Worm (Caenorhabditis elegans) whole organism, L3 larva: ENCODE measurements around the gene sftb-6.

Source experiments
- aly-2 ChIP-seq: fragments of 150-350 bp; optimal IDR thresholded peaks from 2 replicates; lab custom pipeline; 2014; ENCODE audit warnings: missing biosample characterization, missing genetic modification characterization
- ama-1 ChIP-seq: fragments of 150-350 bp; optimal IDR thresholded peaks from 2 replicates; lab custom pipeline; 2018
- ceh-16 ChIP-seq: sonication (generic microtip); optimal IDR thresholded peaks from 2 replicates; lab custom pipeline; 2017; ENCODE audit warnings: missing biosample characterization, missing genetic modification characterization
- ceh-28 ChIP-seq: fragments of 150-350 bp; optimal IDR thresholded peaks from 2 replicates; lab custom pipeline; 2014; ENCODE audit warnings: missing biosample characterization, missing genetic modification reagents, missing genetic modification characterization
- ceh-9 ChIP-seq: sonication (generic microtip); optimal IDR thresholded peaks from 2 replicates; lab custom pipeline; 2018; ENCODE audit warnings: missing biosample characterization, missing genetic modification characterization
- daf-12 ChIP-seq: fragments of 150-350 bp; optimal IDR thresholded peaks from 2 replicates; lab custom pipeline; 2014; ENCODE audit warnings: missing biosample characterization, missing genetic modification reagents, missing genetic modification characterization
- egl-27 ChIP-seq: sonication (generic microtip); optimal IDR thresholded peaks from 4 replicates; lab custom pipeline; 2017; ENCODE audit warnings: missing biosample characterization, missing genetic modification reagents, missing genetic modification characterization
- egl-5 ChIP-seq: fragments of 150-350 bp; optimal IDR thresholded peaks from 2 replicates; lab custom pipeline; 2017; ENCODE audit warnings: missing biosample characterization, missing genetic modification reagents, missing genetic modification characterization, inconsistent platforms
- elt-1 ChIP-seq: fragments of 150-350 bp; optimal IDR thresholded peaks from 2 replicates; lab custom pipeline; 2014; ENCODE audit warnings: missing biosample characterization, missing genetic modification characterization
- elt-3 ChIP-seq, 3 experiments: fragments of 150-350 bp in 1 of 3; sonication (generic microtip) in 2 of 3; optimal IDR thresholded peaks; 2 replicates in 2 of 3; 4 replicates in 1 of 3; lab custom pipeline; 2014 to 2017; ENCODE audit warnings: missing biosample characterization in 3 of 3, missing genetic modification characterization in 3 of 3
- eor-1 ChIP-seq, 2 experiments: fragments of 150-350 bp; optimal IDR thresholded peaks; 2 replicates each; lab custom pipeline; 2014 to 2018; ENCODE audit warnings: missing biosample characterization in 2 of 2, missing genetic modification characterization in 2 of 2
- fkh-10 ChIP-seq: sonication (generic microtip); optimal IDR thresholded peaks from 2 replicates; lab custom pipeline; 2017; ENCODE audit warnings: missing biosample characterization, missing genetic modification reagents, missing genetic modification characterization
- fos-1 ChIP-seq: fragments of 150-350 bp; optimal IDR thresholded peaks from 2 replicates; lab custom pipeline; 2014; ENCODE audit warnings: missing biosample characterization, missing genetic modification characterization
- hmg-11 ChIP-seq: sonication (generic microtip); optimal IDR thresholded peaks from 2 replicates; lab custom pipeline; 2016; ENCODE audit warnings: missing genetic modification characterization, missing compliant biosample characterization
- jun-1 ChIP-seq: fragments of 150-350 bp; optimal IDR thresholded peaks from 2 replicates; lab custom pipeline; 2014; ENCODE audit warnings: missing biosample characterization, missing genetic modification reagents, missing genetic modification characterization
- lin-15B ChIP-seq: fragments of 150-350 bp; optimal IDR thresholded peaks from 2 replicates; lab custom pipeline; 2014; ENCODE audit warnings: missing biosample characterization, missing genetic modification characterization
- lsy-12 ChIP-seq: sonication (generic microtip); optimal IDR thresholded peaks from 2 replicates; lab custom pipeline; 2016; ENCODE audit warnings: mild to moderate bottlenecking, missing genetic modification characterization, missing compliant biosample characterization
- mdl-1 ChIP-seq: fragments of 150-350 bp; optimal IDR thresholded peaks from 2 replicates; lab custom pipeline; 2014; ENCODE audit warnings: missing biosample characterization, missing genetic modification characterization
- mml-1 ChIP-seq: fragments of 150-350 bp; sonication (generic microtip); optimal IDR thresholded peaks from 3 replicates; lab custom pipeline; 2014; ENCODE audit warnings: missing biosample characterization, missing genetic modification characterization
- nfya-1 ChIP-seq: sonication (generic microtip); optimal IDR thresholded peaks from 2 replicates; lab custom pipeline; 2017; ENCODE audit warnings: missing genetic modification characterization, mild to moderate bottlenecking, missing compliant biosample characterization, antibody characterized with exemption, moderate library complexity; ENCODE audit not compliant: insufficient read depth
- nhr-11 ChIP-seq: fragments of 150-350 bp; optimal IDR thresholded peaks from 2 replicates; lab custom pipeline; 2014; ENCODE audit warnings: missing biosample characterization, missing genetic modification characterization
- nhr-12 ChIP-seq: fragments of 150-350 bp; optimal IDR thresholded peaks from 2 replicates; lab custom pipeline; 2014; ENCODE audit warnings: missing biosample characterization, missing genetic modification characterization
- nhr-25 ChIP-seq: sonication (generic microtip); optimal IDR thresholded peaks from 2 replicates; lab custom pipeline; 2017; ENCODE audit warnings: missing biosample characterization, missing genetic modification characterization
- nhr-28 ChIP-seq: fragments of 150-350 bp; optimal IDR thresholded peaks from 2 replicates; lab custom pipeline; 2014; ENCODE audit warnings: missing biosample characterization, missing genetic modification characterization
- nhr-43 ChIP-seq: sonication (generic microtip); optimal IDR thresholded peaks from 2 replicates; lab custom pipeline; 2016; ENCODE audit warnings: mild to moderate bottlenecking, missing genetic modification characterization, missing compliant biosample characterization; ENCODE audit not compliant: poor library complexity, severe bottlenecking
- nhr-77 ChIP-seq: fragments of 150-350 bp; optimal IDR thresholded peaks from 2 replicates; lab custom pipeline; 2014; ENCODE audit warnings: missing biosample characterization, missing genetic modification characterization
- pha-4 ChIP-seq: fragments of 150-350 bp; optimal IDR thresholded peaks from 2 replicates; lab custom pipeline; 2014; ENCODE audit warnings: missing biosample characterization, missing genetic modification reagents, missing genetic modification characterization
- sea-2 ChIP-seq: fragments of 150-350 bp; sonication (generic microtip); optimal IDR thresholded peaks from 4 replicates; lab custom pipeline; 2014; ENCODE audit warnings: missing biosample characterization, missing genetic modification reagents, missing genetic modification characterization
- skn-1 ChIP-seq: fragments of 150-350 bp; optimal IDR thresholded peaks from 2 replicates; lab custom pipeline; 2014; ENCODE audit warnings: missing biosample characterization, missing genetic modification characterization
- unc-39 ChIP-seq: sonication (generic microtip); optimal IDR thresholded peaks from 4 replicates; lab custom pipeline; 2017; ENCODE audit warnings: missing biosample characterization, missing genetic modification characterization
- unc-62 ChIP-seq: fragments of 150-350 bp; sonication (generic microtip); optimal IDR thresholded peaks from 4 replicates; lab custom pipeline; 2014; ENCODE audit warnings: missing biosample characterization, missing genetic modification reagents, missing genetic modification characterization
- zag-1 ChIP-seq: fragments of 150-350 bp; optimal IDR thresholded peaks from 2 replicates; lab custom pipeline; 2014; ENCODE audit warnings: missing biosample characterization, missing genetic modification characterization
- ztf-11 ChIP-seq: fragments of 150-350 bp; optimal IDR thresholded peaks from 2 replicates; lab custom pipeline; 2014; ENCODE audit warnings: missing biosample characterization, missing genetic modification characterization

sftb-6 gene

ce11 chrII:101176-101575, 3.0 kb downstream of the sftb-6 start:
- TF ChIP-seq pha-4 (tag; lab: Kevin White, UChicago): no peak
- TF ChIP-seq mml-1 (tag; lab: Kevin White, UChicago): no peak
- TF ChIP-seq daf-12 (tag; lab: Kevin White, UChicago): no peak
- TF ChIP-seq sea-2: no peak
- TF ChIP-seq ama-1 (lab: Kevin White, UChicago): no peak
- no peak for TF ChIP-seq egl-27 (tag; lab: Kevin White, UChicago)
- no peak for TF ChIP-seq nhr-11 (tag; lab: Kevin White, UChicago)
- TF ChIP-seq fos-1 (tag; lab: Kevin White, UChicago): no peak
- no peak for TF ChIP-seq ztf-11 (tag; lab: Kevin White, UChicago)
- TF ChIP-seq jun-1: no peak
- no peak for TF ChIP-seq elt-1 (tag; lab: Kevin White, UChicago)
- TF ChIP-seq ceh-16 (tag; lab: Kevin White, UChicago): no peak
- no peak for TF ChIP-seq lsy-12
- no peak for TF ChIP-seq nhr-77 (tag; lab: Kevin White, UChicago)
- TF ChIP-seq nhr-43: no peak
- TF ChIP-seq mdl-1: no peak
- no peak for TF ChIP-seq ceh-28 (tag; lab: Kevin White, UChicago)
- TF ChIP-seq nhr-25 (tag; lab: Kevin White, UChicago): no peak
- no peak for TF ChIP-seq unc-62 (GFP tag; lab: Kevin White, UChicago)
- TF ChIP-seq aly-2 (tag; lab: Kevin White, UChicago): no peak
- TF ChIP-seq, all 47 proteins: peak for 0

- TF ChIP-seq hmg-11 (tag; lab: Kevin White, UChicago) (no peak), ama-1 (lab: Kevin White, UChicago) (no peak)
Observed at ce11 chrII:104234-104633, 6.0 kb downstream of the sftb-6 start, which contains the start of gene col-68. Gene col-68, plus strand, starts transcription at chrII:104534.

- TF ChIP-seq elt-3 (tag; optimal IDR thresholded peaks at IDR 0.05; lab: Kevin White, UChicago): no peak
- TF ChIP-seq ama-1 (lab: Kevin White, UChicago): no peak
- no peak for TF ChIP-seq ceh-9 (tag; lab: Kevin White, UChicago)
- no peak for TF ChIP-seq unc-39 (tag; lab: Kevin White, UChicago)
- no peak for TF ChIP-seq ztf-11 (tag; lab: Kevin White, UChicago)
- no peak for TF ChIP-seq unc-62 (GFP tag; lab: Kevin White, UChicago)
- no peak for TF ChIP-seq fkh-10
- TF ChIP-seq mml-1 (tag; lab: Kevin White, UChicago): no peak
Observed at ce11 chrII:105327-105882, 7.2 kb downstream of the sftb-6 start.

ce11 chrII:105889-106288, 7.7 kb downstream of the sftb-6 start, which contains the start of gene txt-1:
Gene txt-1, plus strand, starts transcription at chrII:106189.
- no peak for TF ChIP-seq nhr-28
- no peak for TF ChIP-seq ceh-28 (tag; lab: Kevin White, UChicago)
- TF ChIP-seq lin-15B (tag; lab: Kevin White, UChicago): no peak
- TF ChIP-seq egl-5: no peak
- no peak for TF ChIP-seq nhr-77 (tag; lab: Kevin White, UChicago)
- no peak for TF ChIP-seq nfya-1

- TF ChIP-seq aly-2 (tag; lab: Kevin White, UChicago) (no peak), eor-1 (tag; optimal IDR thresholded peaks at IDR 0.05; lab: Kevin White, UChicago) (no peak), skn-1 (tag; lab: Kevin White, UChicago) (no peak), ztf-11 (tag; lab: Kevin White, UChicago) (no peak), mml-1 (tag; lab: Kevin White, UChicago) (no peak), ceh-28 (tag; lab: Kevin White, UChicago) (no peak), lsy-12 (no peak), nhr-12 (no peak), unc-39 (tag; lab: Kevin White, UChicago) (no peak), egl-27 (tag; lab: Kevin White, UChicago) (no peak), zag-1 (no peak)
- TF ChIP-seq, all 47 proteins: peak for 0
Observed at ce11 chrII:107703-108102, 9.5 kb downstream of the sftb-6 start.
